Worm (Caenorhabditis elegans) whole organism, early embryonic: ENCODE measurements around the gene Y38F1A.1.

Experiments used
- B0310.2 ChIP-seq: sonication (generic microtip); optimal IDR thresholded peaks from 2 replicates; lab custom pipeline; 2016; ENCODE audit warnings: mild to moderate bottlenecking, missing genetic modification characterization, missing compliant biosample characterization
- F13C5.2 ChIP-seq: sonication (generic microtip); optimal IDR thresholded peaks from 2 replicates; lab custom pipeline; 2017; ENCODE audit warnings: mild to moderate bottlenecking, missing genetic modification characterization, inconsistent platforms, missing compliant biosample characterization
- aly-1 ChIP-seq: sonication (generic microtip); optimal IDR thresholded peaks from 2 replicates; lab custom pipeline; 2016; ENCODE audit warnings: missing genetic modification characterization, missing compliant biosample characterization
- ama-1 ChIP-seq: fragments of 150-350 bp; optimal IDR thresholded peaks from 2 replicates; lab custom pipeline; 2014
- ceh-13 ChIP-seq: fragments of 200-800 bp; sonication (Bioruptor generic); optimal IDR thresholded peaks from 2 replicates; lab custom pipeline; 2018; ENCODE audit warnings: mild to moderate bottlenecking, missing genetic modification characterization, missing compliant biosample characterization
- ceh-36 ChIP-seq: sonication (generic microtip); optimal IDR thresholded peaks from 2 replicates; lab custom pipeline; 2016; ENCODE audit warnings: missing genetic modification characterization, inconsistent platforms, missing compliant biosample characterization
- ets-7 ChIP-seq: sonication (generic microtip); optimal IDR thresholded peaks from 2 replicates; lab custom pipeline; 2016; ENCODE audit warnings: missing genotype, missing genetic modification characterization, missing compliant biosample characterization
- flt-1 ChIP-seq: fragments of 200-800 bp; sonication (Bioruptor generic); IDR thresholded peaks from 2 replicates; pipeline ENCODE4 v1.3.6; 2022; ENCODE audit warnings: missing genetic modification characterization, missing compliant biosample characterization
- hmbx-1 ChIP-seq: sonication (generic microtip); optimal IDR thresholded peaks from 2 replicates; lab custom pipeline; 2016; ENCODE audit warnings: mild to moderate bottlenecking, missing genetic modification characterization, missing compliant biosample characterization
- hmg-4 ChIP-seq: fragments of 200-800 bp; sonication (Bioruptor generic); optimal IDR thresholded peaks from 2 replicates; lab custom pipeline; 2018; ENCODE audit warnings: mild to moderate bottlenecking, missing genetic modification characterization, missing compliant biosample characterization
- hnd-1 ChIP-seq: sonication (generic microtip); optimal IDR thresholded peaks from 2 replicates; lab custom pipeline; 2016; ENCODE audit warnings: missing genetic modification characterization, missing compliant biosample characterization
- pes-1 ChIP-seq: fragments of 200-800 bp; sonication (Bioruptor generic); IDR thresholded peaks from 2 replicates; pipeline ENCODE4 v1.3.6; 2022; ENCODE audit warnings: missing genetic modification reagents, missing genetic modification characterization, missing compliant biosample characterization
- scrt-1 ChIP-seq: fragments of 200-800 bp; sonication (Bioruptor generic); IDR thresholded peaks from 2 replicates; pipeline ENCODE4 v1.3.6; 2022; ENCODE audit warnings: missing genetic modification characterization, missing compliant biosample characterization
- sea-1 ChIP-seq: fragments of 200-800 bp; sonication (Bioruptor generic); conservative IDR thresholded peaks from 2 replicates; pipeline ENCODE4 v1.3.6; 2022; ENCODE audit warnings: missing genetic modification characterization, missing compliant biosample characterization
- tbx-11 ChIP-seq: fragments of 200-800 bp; sonication (Bioruptor generic); IDR thresholded peaks from 2 replicates; pipeline ENCODE4 v1.3.6; 2022; ENCODE audit warnings: missing genetic modification characterization, missing compliant biosample characterization
- tbx-37 ChIP-seq: fragments of 200-800 bp; sonication (Bioruptor generic); conservative IDR thresholded peaks from 2 replicates; pipeline ENCODE4 v1.3.6; 2022; ENCODE audit warnings: missing genetic modification reagents, missing genetic modification characterization, missing compliant biosample characterization
- tra-4 ChIP-seq: sonication (generic microtip); optimal IDR thresholded peaks from 2 replicates; lab custom pipeline; 2017; ENCODE audit warnings: missing genetic modification characterization, missing compliant biosample characterization

Gene Y38F1A.1

DNA sequence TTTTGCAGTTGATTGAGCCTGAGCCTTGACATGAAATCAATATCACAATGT, 10.8 kb upstream of the Y38F1A.1 start, which contains the start of gene ptr-18:
TSS of gene ptr-18 (plus strand) at position 9 of the 51 bp plus-strand sequence.
- no peak for TF ChIP-seq hnd-1 (tag; lab: Kevin White, UChicago)
- TF ChIP-seq tbx-37 (GFP tag; lab: Robert Waterston, UW) = no peak
- no peak for TF ChIP-seq F13C5.2 (tag; lab: Kevin White, UChicago)
- no peak for TF ChIP-seq tra-4 (tag; lab: Kevin White, UChicago)
- no peak for TF ChIP-seq tbx-11 (GFP tag; lab: Robert Waterston, UW)
- TF ChIP-seq ceh-13 = no peak
- TF ChIP-seq ets-7 (tag; lab: Kevin White, UChicago) = no peak
- TF ChIP-seq B0310.2 (tag; lab: Kevin White, UChicago) = no peak

DNA sequence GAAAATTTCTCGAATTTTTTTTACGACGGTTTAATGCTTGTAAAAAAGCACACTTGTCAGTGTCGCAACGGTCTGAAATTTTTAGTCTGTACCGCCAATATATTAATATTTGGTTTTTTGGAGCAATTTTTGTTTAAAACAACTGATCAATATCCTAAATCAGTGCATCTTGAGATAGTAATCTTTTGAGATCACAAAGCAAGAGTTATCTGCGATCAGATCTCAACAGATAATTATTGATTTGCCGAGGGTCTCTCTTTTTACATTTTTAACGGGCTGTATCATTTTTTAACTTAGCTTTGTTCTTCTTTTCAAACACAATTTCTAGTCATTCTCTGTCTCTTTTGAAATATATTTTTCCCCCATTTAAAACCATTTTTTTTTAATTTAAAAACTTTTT, 10.6 kb upstream of the Y38F1A.1 start:
- TF ChIP-seq tbx-11 (GFP tag; lab: Robert Waterston, UW) (no peak), flt-1 (GFP tag; lab: Robert Waterston, UW) (no peak), tbx-37 (GFP tag; lab: Robert Waterston, UW) (no peak), pes-1 (no peak), sea-1 (GFP tag; lab: Robert Waterston, UW) (no peak), ama-1 (lab: Kevin White, UChicago) (no peak), F13C5.2 (tag; lab: Kevin White, UChicago) (no peak), aly-1 (tag; lab: Kevin White, UChicago) (no peak), ceh-36 (tag; lab: Kevin White, UChicago) (no peak), tra-4 (tag; lab: Kevin White, UChicago) (no peak), hmg-4 (no peak), ceh-13 (no peak), hnd-1 (tag; lab: Kevin White, UChicago) (no peak)

DNA sequence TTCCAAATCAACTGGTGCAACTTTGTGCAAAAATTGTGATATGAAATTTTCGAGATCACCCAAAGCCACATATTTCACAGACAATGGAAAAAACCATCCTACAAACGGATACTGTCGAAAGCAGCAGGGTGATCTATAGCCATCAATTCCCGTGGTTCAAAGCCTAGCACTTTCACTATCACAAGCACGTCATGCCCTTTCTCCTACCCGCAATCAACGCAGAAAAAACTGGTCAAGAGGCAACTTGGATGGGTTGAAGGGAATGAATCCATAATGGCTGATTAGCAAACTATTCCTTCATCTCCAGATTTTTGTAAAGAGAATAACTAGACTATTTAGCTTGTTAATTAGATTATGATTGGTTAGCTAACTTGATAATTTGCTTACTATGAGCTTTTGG, 7.2 kb upstream of the Y38F1A.1 start:
- TF ChIP-seq sea-1 (GFP tag; lab: Robert Waterston, UW) (no peak), ama-1 (lab: Kevin White, UChicago) (no peak), hnd-1 (tag; lab: Kevin White, UChicago) (no peak), ceh-36 (tag; lab: Kevin White, UChicago) (no peak), tbx-11 (GFP tag; lab: Robert Waterston, UW) (no peak), ceh-13 (no peak), hmg-4 (no peak), tbx-37 (GFP tag; lab: Robert Waterston, UW) (no peak), B0310.2 (tag; lab: Kevin White, UChicago) (no peak), pes-1 (no peak), flt-1 (GFP tag; lab: Robert Waterston, UW) (no peak), F13C5.2 (tag; lab: Kevin White, UChicago) (no peak), hmbx-1 (tag; lab: Kevin White, UChicago) (no peak), tra-4 (tag; lab: Kevin White, UChicago) (no peak), scrt-1 (no peak), aly-1 (tag; lab: Kevin White, UChicago) (no peak), ets-7 (tag; lab: Kevin White, UChicago) (no peak)

DNA sequence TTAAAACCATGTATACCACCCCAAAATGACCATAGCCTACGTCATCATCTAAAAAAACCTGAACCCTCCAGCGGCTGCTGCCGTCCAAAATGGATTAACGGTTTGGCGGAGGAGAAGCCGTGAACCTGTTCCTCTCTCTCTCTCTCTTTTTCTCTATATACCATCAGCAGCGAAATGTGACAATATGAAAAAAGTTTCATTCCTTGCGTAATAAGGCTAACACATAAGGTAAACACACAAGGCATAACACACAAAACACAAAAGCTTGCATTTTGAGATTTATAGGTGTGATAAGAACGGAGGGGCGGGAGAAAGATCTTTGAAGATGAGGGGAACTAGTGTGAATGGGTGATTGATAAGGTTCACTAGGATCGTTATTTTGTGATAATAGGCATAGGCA, 6.7 kb upstream of the Y38F1A.1 start:
- no peak for TF ChIP-seq tbx-11 (GFP tag; lab: Robert Waterston, UW)
- TF ChIP-seq hmg-4 = no peak
- no peak for TF ChIP-seq scrt-1
- TF ChIP-seq flt-1 (GFP tag; lab: Robert Waterston, UW) = no peak
- TF ChIP-seq B0310.2 (tag; lab: Kevin White, UChicago) = no peak
- no peak for TF ChIP-seq aly-1 (tag; lab: Kevin White, UChicago)
- TF ChIP-seq ceh-36 (tag; lab: Kevin White, UChicago) = no peak
- no peak for TF ChIP-seq hmbx-1 (tag; lab: Kevin White, UChicago)
- no peak for TF ChIP-seq ceh-13
- TF ChIP-seq ama-1 (lab: Kevin White, UChicago) = no peak
- no peak for TF ChIP-seq tbx-37 (GFP tag; lab: Robert Waterston, UW)
- TF ChIP-seq pes-1 = no peak
- TF ChIP-seq tra-4 (tag; lab: Kevin White, UChicago) = no peak
- no peak for TF ChIP-seq ets-7 (tag; lab: Kevin White, UChicago)
- TF ChIP-seq sea-1 (GFP tag; lab: Robert Waterston, UW) = no peak
- TF ChIP-seq hnd-1 (tag; lab: Kevin White, UChicago) = no peak
- TF ChIP-seq F13C5.2 (tag; lab: Kevin White, UChicago) = no peak

DNA sequence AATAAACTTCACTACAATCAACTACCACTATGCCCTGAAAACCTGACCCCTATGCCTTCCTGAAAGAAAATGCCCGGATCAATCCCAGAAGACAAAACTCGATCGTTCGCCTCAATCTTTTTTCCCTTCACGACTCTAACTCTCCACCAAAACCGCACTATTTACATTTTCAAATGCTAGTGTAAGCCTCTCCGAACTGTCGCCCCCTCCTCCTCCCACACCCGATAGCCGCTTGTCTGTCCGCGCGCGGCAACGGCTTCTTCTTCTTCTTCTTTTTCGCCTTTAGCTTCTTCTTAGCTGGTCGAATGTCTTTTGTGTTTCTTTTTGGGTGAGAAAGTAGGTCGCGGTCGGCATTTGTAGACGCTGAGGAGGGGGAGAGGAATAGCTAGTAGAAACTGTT, 5.6 kb upstream of the Y38F1A.1 start:
- no peak for TF ChIP-seq tra-4 (tag; lab: Kevin White, UChicago)
- TF ChIP-seq ama-1 (lab: Kevin White, UChicago) = no peak
- no peak for TF ChIP-seq ets-7 (tag; lab: Kevin White, UChicago)
- TF ChIP-seq hnd-1 (tag; lab: Kevin White, UChicago) = no peak
- TF ChIP-seq B0310.2 (tag; lab: Kevin White, UChicago) = no peak
- no peak for TF ChIP-seq pes-1
- TF ChIP-seq tbx-37 (GFP tag; lab: Robert Waterston, UW) = no peak
- no peak for TF ChIP-seq hmg-4
- TF ChIP-seq aly-1 (tag; lab: Kevin White, UChicago) = no peak
- TF ChIP-seq ceh-36 (tag; lab: Kevin White, UChicago) = no peak
- TF ChIP-seq ceh-13 = no peak

DNA sequence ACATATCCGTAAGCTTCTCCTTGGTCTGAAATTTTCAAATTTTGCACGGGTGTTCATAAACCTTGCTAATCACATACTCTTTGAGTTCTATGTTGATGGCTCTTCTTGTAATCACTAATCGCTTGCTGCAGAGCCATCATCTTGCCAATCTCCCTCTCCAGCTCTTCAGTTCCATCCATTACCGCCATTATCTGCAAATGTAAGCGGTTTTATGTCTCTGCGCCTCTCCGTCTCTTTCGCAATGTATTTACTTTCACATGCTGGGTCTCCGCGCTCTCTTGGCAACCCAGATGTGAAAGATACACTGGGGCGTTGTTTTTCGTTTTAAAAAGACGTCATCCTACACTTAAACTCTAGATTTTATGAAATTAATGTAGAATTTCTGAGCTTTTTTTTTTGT, 1.3 kb downstream of the Y38F1A.1 start:
- TF ChIP-seq tbx-11 (GFP tag; lab: Robert Waterston, UW) = no peak
- no peak for TF ChIP-seq hmg-4
- no peak for TF ChIP-seq ceh-13
- TF ChIP-seq ets-7 (tag; lab: Kevin White, UChicago) = no peak
- no peak for TF ChIP-seq B0310.2 (tag; lab: Kevin White, UChicago)
- no peak for TF ChIP-seq pes-1
- no peak for TF ChIP-seq flt-1 (GFP tag; lab: Robert Waterston, UW)
- no peak for TF ChIP-seq hmbx-1 (tag; lab: Kevin White, UChicago)
- TF ChIP-seq hnd-1 (tag; lab: Kevin White, UChicago) = no peak
- TF ChIP-seq sea-1 (GFP tag; lab: Robert Waterston, UW) = no peak
- no peak for TF ChIP-seq ama-1 (lab: Kevin White, UChicago)
- TF ChIP-seq tra-4 (tag; lab: Kevin White, UChicago) = no peak
- no peak for TF ChIP-seq F13C5.2 (tag; lab: Kevin White, UChicago)
- TF ChIP-seq tbx-37 (GFP tag; lab: Robert Waterston, UW) = no peak
- TF ChIP-seq scrt-1 = no peak
- TF ChIP-seq ceh-36 (tag; lab: Kevin White, UChicago) = no peak

DNA sequence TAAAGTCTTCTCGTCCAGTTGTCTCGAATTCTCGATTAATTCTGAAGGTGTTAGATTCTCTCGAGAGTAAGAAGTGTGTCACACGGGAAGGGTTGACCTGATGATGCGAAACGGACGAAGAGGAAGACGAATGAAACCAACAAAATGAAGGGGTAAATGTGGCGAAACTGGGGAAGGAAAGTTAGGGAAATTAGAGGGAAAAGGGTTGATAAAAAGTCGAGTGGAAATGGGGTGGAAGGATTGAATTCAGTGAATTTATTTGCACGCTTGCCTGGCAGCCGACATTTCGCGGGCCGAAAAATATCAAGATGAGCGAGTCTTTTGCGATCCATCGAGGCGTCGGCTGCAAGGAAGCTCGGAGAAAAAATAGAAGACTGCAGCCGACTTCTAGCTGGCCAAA, 6.4 kb downstream of the Y38F1A.1 start, which contains the start of gene F58G1.7:
TSS of gene F58G1.7 (minus strand) at position 101 of the 400 bp plus-strand sequence.
- TF ChIP-seq tra-4 (tag; lab: Kevin White, UChicago) (no peak), sea-1 (GFP tag; lab: Robert Waterston, UW) (no peak), ets-7 (tag; lab: Kevin White, UChicago) (no peak), hnd-1 (tag; lab: Kevin White, UChicago) (no peak), ama-1 (lab: Kevin White, UChicago) (no peak), pes-1 (no peak), ceh-13 (no peak), hmg-4 (no peak), F13C5.2 (tag; lab: Kevin White, UChicago) (no peak), B0310.2 (tag; lab: Kevin White, UChicago) (no peak), flt-1 (GFP tag; lab: Robert Waterston, UW) (no peak), tbx-11 (GFP tag; lab: Robert Waterston, UW) (no peak), tbx-37 (GFP tag; lab: Robert Waterston, UW) (no peak), ceh-36 (tag; lab: Kevin White, UChicago) (no peak), hmbx-1 (tag; lab: Kevin White, UChicago) (no peak), scrt-1 (no peak), aly-1 (tag; lab: Kevin White, UChicago) (no peak)
